Fruit fly (Drosophila melanogaster) whole organism, embryonic: Measurements from ENCODE around the gene Pop2.

Experiments
- ATbp ChIP-seq: fragments of 200-800 bp; sonication (Bioruptor generic); optimal IDR thresholded peaks from 2 replicates; lab custom pipeline; 2017; ENCODE audit warnings: missing biosample characterization, mild to moderate bottlenecking, missing genetic modification characterization, missing genetic modification reagents
- CG10543 ChIP-seq: fragments of 200-800 bp; sonication (Bioruptor generic); optimal IDR thresholded peaks from 3 replicates; lab custom pipeline; 2017; ENCODE audit warnings: missing biosample characterization, mild to moderate bottlenecking, missing genetic modification characterization, moderate library complexity
- CG10565 ChIP-seq: fragments of 200-800 bp; sonication (Bioruptor generic); optimal IDR thresholded peaks from 3 replicates; lab custom pipeline; 2016; ENCODE audit warnings: missing biosample characterization, mild to moderate bottlenecking, missing genetic modification characterization
- CG10959 ChIP-seq: fragments of 200-800 bp; sonication (Bioruptor generic); IDR thresholded peaks from 2 replicates; pipeline ENCODE4 v1.3.6; 2022; ENCODE audit warnings: missing biosample characterization, missing genetic modification characterization
- CG11085 ChIP-seq: fragments of 200-800 bp; sonication (Bioruptor generic); IDR thresholded peaks from 2 replicates; pipeline ENCODE4 v1.3.6; 2022; ENCODE audit warnings: missing biosample characterization, missing genetic modification characterization
- CG12104 ChIP-seq: fragments of 200-800 bp; sonication (Bioruptor generic); optimal IDR thresholded peaks from 3 replicates; lab custom pipeline; 2016; ENCODE audit warnings: missing biosample characterization, missing genetic modification characterization
- CG14860 ChIP-seq: fragments of 200-800 bp; sonication (Bioruptor generic); IDR thresholded peaks from 3 replicates; pipeline ENCODE4 v1.3.6; 2022; ENCODE audit warnings: missing biosample characterization, missing genetic modification characterization; ENCODE audit not compliant: partially characterized antibody
- CG1603 ChIP-seq: fragments of 200-800 bp; sonication (Bioruptor generic); optimal IDR thresholded peaks from 2 replicates; lab custom pipeline; 2019; ENCODE audit warnings: missing biosample characterization, mild to moderate bottlenecking, missing genetic modification characterization, moderate library complexity
- CG17359 ChIP-seq: fragments of 200-800 bp; sonication (Bioruptor generic); optimal IDR thresholded peaks from 3 replicates; lab custom pipeline; 2018; ENCODE audit warnings: missing biosample characterization, mild to moderate bottlenecking, missing genetic modification characterization, moderate library complexity
- CG2875 ChIP-seq: fragments of 200-800 bp; sonication (Bioruptor generic); optimal IDR thresholded peaks from 2 replicates; lab custom pipeline; 2017; ENCODE audit warnings: missing biosample characterization, mild to moderate bottlenecking, missing genetic modification characterization, missing genetic modification reagents
- CG3281 ChIP-seq: fragments of 200-800 bp; sonication (Bioruptor generic); optimal IDR thresholded peaks from 3 replicates; lab custom pipeline; 2017; ENCODE audit warnings: missing biosample characterization, mild to moderate bottlenecking, missing genetic modification characterization
- CG3407 ChIP-seq: fragments of 200-800 bp; sonication (Bioruptor generic); optimal IDR thresholded peaks from 2 replicates; lab custom pipeline; 2018; ENCODE audit warnings: missing biosample characterization, mild to moderate bottlenecking, missing genetic modification characterization
- CG34422 ChIP-seq: fragments of 200-800 bp; sonication (Bioruptor generic); IDR thresholded peaks from 3 replicates; pipeline ENCODE4 v1.3.6; 2022; ENCODE audit warnings: missing biosample characterization, missing genetic modification characterization
- CG4328 ChIP-seq: fragments of 200-800 bp; sonication (Bioruptor generic); optimal IDR thresholded peaks from 3 replicates; lab custom pipeline; 2017; ENCODE audit warnings: missing biosample characterization, missing genetic modification reagents, missing genetic modification characterization
- CG4707 ChIP-seq: fragments of 200-800 bp; sonication (Bioruptor generic); optimal IDR thresholded peaks from 2 replicates; lab custom pipeline; 2018; ENCODE audit warnings: missing biosample characterization, mild to moderate bottlenecking, missing genetic modification characterization, moderate library complexity
- CG5953 ChIP-seq: fragments of 200-800 bp; sonication (Bioruptor generic); IDR thresholded peaks from 2 replicates; pipeline ENCODE4 v1.3.6; 2022; ENCODE audit warnings: missing biosample characterization, missing genetic modification characterization
- CG7987 ChIP-seq: fragments of 200-800 bp; sonication (Bioruptor generic); optimal IDR thresholded peaks from 2 replicates; lab custom pipeline; 2018; ENCODE audit warnings: missing biosample characterization, mild to moderate bottlenecking, missing genetic modification characterization, moderate library complexity
- CG8765 ChIP-seq: fragments of 200-800 bp; sonication (Bioruptor generic); IDR thresholded peaks from 2 replicates; pipeline ENCODE4 v1.3.6; 2022; ENCODE audit warnings: missing biosample characterization, missing genetic modification characterization
- CG9817 ChIP-seq: fragments of 200-800 bp; sonication (Bioruptor generic); optimal IDR thresholded peaks from 2 replicates; lab custom pipeline; 2018; ENCODE audit warnings: missing biosample characterization, mild to moderate bottlenecking, missing genetic modification characterization, moderate library complexity
- CrebB ChIP-seq: fragments of 200-800 bp; sonication (Bioruptor generic); optimal IDR thresholded peaks from 3 replicates; lab custom pipeline; 2018; ENCODE audit warnings: missing biosample characterization, mild to moderate bottlenecking, missing genetic modification characterization
- Dip3 ChIP-seq: fragments of 200-800 bp; sonication (Bioruptor generic); optimal IDR thresholded peaks from 3 replicates; lab custom pipeline; 2016; ENCODE audit warnings: missing biosample characterization, missing genetic modification characterization
- H2.0 ChIP-seq: fragments of 200-800 bp; sonication (Bioruptor generic); IDR thresholded peaks from 2 replicates; pipeline ENCODE4 v1.3.6; 2022; ENCODE audit warnings: missing biosample characterization, missing genetic modification characterization
- HLH3B ChIP-seq: fragments of 200-800 bp; sonication (Bioruptor generic); IDR thresholded peaks from 2 replicates; pipeline ENCODE4 v1.3.6; 2022; ENCODE audit warnings: missing biosample characterization, missing genetic modification characterization
- HLH4C ChIP-seq: fragments of 200-800 bp; sonication (Bioruptor generic); IDR thresholded peaks from 3 replicates; pipeline ENCODE4 v1.3.6; 2022; ENCODE audit warnings: missing biosample characterization, missing genetic modification characterization; ENCODE audit not compliant: partially characterized antibody
- Ravus ChIP-seq: fragments of 200-800 bp; sonication (Bioruptor generic); IDR thresholded peaks from 2 replicates; pipeline ENCODE4 v1.3.6; 2022; ENCODE audit warnings: missing biosample characterization, missing genetic modification characterization
- Rfx ChIP-seq: fragments of 200-800 bp; sonication (Bioruptor generic); IDR thresholded peaks from 2 replicates; pipeline ENCODE4 v1.3.6; 2022; ENCODE audit warnings: missing biosample characterization, missing genetic modification characterization
- Side ChIP-seq: fragments of 200-800 bp; sonication (Bioruptor generic); optimal IDR thresholded peaks from 2 replicates; lab custom pipeline; 2016; ENCODE audit warnings: missing biosample characterization, missing genetic modification characterization
- ab ChIP-seq: fragments of 200-800 bp; sonication (Bioruptor generic); optimal IDR thresholded peaks from 2 replicates; lab custom pipeline; 2016; ENCODE audit warnings: missing biosample characterization, missing genetic modification characterization
- ara ChIP-seq: fragments of 200-800 bp; sonication (Bioruptor generic); IDR thresholded peaks from 2 replicates; pipeline ENCODE4 v1.3.6; 2022; ENCODE audit warnings: missing biosample characterization, missing genetic modification characterization
- bsh ChIP-seq, 2 experiments: fragments of 200-800 bp; sonication (Bioruptor generic); optimal IDR thresholded peaks; 2 replicates each; lab custom pipeline; 2017 to 2018; ENCODE audit warnings: mild to moderate bottlenecking in 2 of 2, missing biosample characterization in 2 of 2, missing genetic modification characterization in 2 of 2, moderate library complexity in 1 of 2
- btn ChIP-seq: fragments of 200-800 bp; sonication (Bioruptor generic); optimal IDR thresholded peaks from 2 replicates; lab custom pipeline; 2016; ENCODE audit warnings: missing biosample characterization, missing genetic modification characterization
- cg ChIP-seq: fragments of 200-800 bp; sonication (Bioruptor generic); optimal IDR thresholded peaks from 3 replicates; lab custom pipeline; 2019; ENCODE audit warnings: missing biosample characterization, mild to moderate bottlenecking, missing genetic modification characterization, moderate library complexity
- ci ChIP-seq: fragments of 200-800 bp; sonication (Bioruptor generic); IDR thresholded peaks from 3 replicates; pipeline ENCODE4 v1.3.6; 2022; ENCODE audit warnings: missing biosample characterization, missing genetic modification characterization
- corto ChIP-seq: fragments of 200-800 bp; sonication (Bioruptor generic); optimal IDR thresholded peaks from 2 replicates; lab custom pipeline; 2016; ENCODE audit warnings: missing biosample characterization, mild to moderate bottlenecking, missing genetic modification characterization, moderate library complexity
- dpn ChIP-seq, 2 experiments: fragments of 200-800 bp; sonication (Bioruptor generic); optimal IDR thresholded peaks; 3 replicates each; lab custom pipeline; 2016; ENCODE audit warnings: missing biosample characterization in 2 of 2, missing genetic modification characterization in 2 of 2
- fru ChIP-seq: fragments of >200 bp; optimal IDR thresholded peaks from 2 replicates; lab custom pipeline; 2017
- ind ChIP-seq: fragments of 200-800 bp; sonication (Bioruptor generic); optimal IDR thresholded peaks from 3 replicates; lab custom pipeline; 2016; ENCODE audit warnings: missing biosample characterization, missing genetic modification characterization
- jing ChIP-seq: fragments of 200-800 bp; sonication (Bioruptor generic); optimal IDR thresholded peaks from 2 replicates; lab custom pipeline; 2018; ENCODE audit warnings: missing biosample characterization, mild to moderate bottlenecking, missing genetic modification characterization
- jumu ChIP-seq: fragments of 200-800 bp; sonication (Bioruptor generic); optimal IDR thresholded peaks from 3 replicates; lab custom pipeline; 2016; ENCODE audit warnings: missing biosample characterization, missing genetic modification characterization
- ken ChIP-seq: fragments of 200-800 bp; sonication (Bioruptor generic); IDR thresholded peaks from 3 replicates; pipeline ENCODE4 v1.3.6; 2022; ENCODE audit warnings: missing biosample characterization, missing genetic modification characterization
- lbe ChIP-seq: fragments of 200-800 bp; sonication (Bioruptor generic); optimal IDR thresholded peaks from 2 replicates; lab custom pipeline; 2016; ENCODE audit warnings: missing biosample characterization, mild to moderate bottlenecking, missing genetic modification characterization
- lola ChIP-seq, 3 experiments: fragments of >200 bp in 2 of 3; fragments of 200-800 bp in 1 of 3; sonication (Bioruptor generic) in 1 of 3; optimal IDR thresholded peaks; 2 replicates each; lab custom pipeline; 2017 to 2019; ENCODE audit warnings: missing biosample characterization in 3 of 3, missing genetic modification characterization in 3 of 3, mild to moderate bottlenecking in 1 of 3, moderate library complexity in 1 of 3
- mld ChIP-seq: fragments of 200-800 bp; sonication (Bioruptor generic); IDR thresholded peaks from 3 replicates; pipeline ENCODE4 v1.3.6; 2022; ENCODE audit warnings: missing biosample characterization, missing genetic modification characterization; ENCODE audit not compliant: partially characterized antibody
- peb ChIP-seq: fragments of 200-800 bp; sonication (Bioruptor generic); IDR thresholded peaks from 2 replicates; pipeline ENCODE4 v1.3.6; 2022; ENCODE audit warnings: missing biosample characterization, missing genetic modification characterization
- run ChIP-seq: fragments of 200-800 bp; sonication (Bioruptor generic); optimal IDR thresholded peaks from 3 replicates; lab custom pipeline; 2018; ENCODE audit warnings: missing biosample characterization, mild to moderate bottlenecking, missing genetic modification characterization
- sd ChIP-seq: fragments of 200-800 bp; sonication (Bioruptor generic); optimal IDR thresholded peaks from 3 replicates; lab custom pipeline; 2018; ENCODE audit warnings: missing biosample characterization, mild to moderate bottlenecking, missing genetic modification characterization, moderate library complexity
- slbo ChIP-seq: fragments of 200-800 bp; sonication (Bioruptor generic); IDR thresholded peaks from 2 replicates; pipeline ENCODE4 v1.3.6; 2022; ENCODE audit warnings: missing biosample characterization, missing genetic modification characterization
- tin ChIP-seq: fragments of 200-800 bp; sonication (Bioruptor generic); optimal IDR thresholded peaks from 3 replicates; lab custom pipeline; 2016; ENCODE audit warnings: missing biosample characterization, missing genetic modification characterization
- toy ChIP-seq: fragments of 200-800 bp; sonication (Bioruptor generic); IDR thresholded peaks from 2 replicates; pipeline ENCODE4 v1.3.6; 2022; ENCODE audit warnings: missing biosample characterization, missing genetic modification characterization
- trh ChIP-seq: fragments of 200-800 bp; sonication (Bioruptor generic); optimal IDR thresholded peaks from 2 replicates; lab custom pipeline; 2016; ENCODE audit warnings: missing biosample characterization, missing genetic modification characterization
- vvl ChIP-seq: fragments of 200-800 bp; sonication (Bioruptor generic); IDR thresholded peaks from 2 replicates; pipeline ENCODE4 v1.3.6; 2022; ENCODE audit warnings: missing biosample characterization, missing genetic modification characterization
- zen2 ChIP-seq: fragments of 200-800 bp; sonication (Bioruptor generic); IDR thresholded peaks from 3 replicates; pipeline ENCODE4 v1.3.6; 2022; ENCODE audit warnings: missing biosample characterization, missing genetic modification characterization; ENCODE audit not compliant: partially characterized antibody

Gene Pop2

DNA sequence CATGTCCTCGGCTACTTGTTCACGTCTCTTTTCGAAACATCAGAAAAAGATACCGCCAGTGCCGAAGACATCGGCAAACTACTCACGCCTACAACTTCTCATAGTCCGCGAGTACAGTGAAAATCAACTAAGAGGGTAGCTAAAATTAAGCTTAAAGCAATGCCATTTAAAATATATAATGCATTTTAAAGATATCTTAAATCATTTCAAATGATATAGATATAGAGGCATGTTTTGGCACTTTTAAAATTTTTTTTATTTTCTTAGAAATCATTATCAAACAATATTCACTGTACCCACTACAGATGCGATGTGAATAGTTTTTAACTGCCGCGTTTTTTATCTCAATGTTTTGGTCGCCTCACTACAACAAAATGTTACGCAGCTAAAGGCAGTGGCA lies 47.9 kb upstream of the Pop2 start (continued):
- no peak for TF ChIP-seq ken (GFP tag; lab: Robert Waterston, UW)
- TF ChIP-seq CG17359 (tag; lab: Kevin White, UChicago) = peak; percentile 20
- TF ChIP-seq ab (GFP tag; lab: Kevin White, UChicago) = no peak
- TF ChIP-seq cg (GFP tag; lab: Kevin White, UChicago) = no peak
- TF ChIP-seq slbo (GFP tag; lab: Robert Waterston, UW) = peak; percentile 65
- TF ChIP-seq vvl (GFP tag; lab: Robert Waterston, UW) = peak; percentile 61
- TF ChIP-seq run (tag; lab: Kevin White, UChicago) = no peak
- TF ChIP-seq CG3281 (GFP tag; lab: Kevin White, UChicago) = peak; percentile 25
- TF ChIP-seq ind (GFP tag; lab: Kevin White, UChicago) = peak; percentile 26
- no peak for TF ChIP-seq CG4328 (GFP tag; lab: Kevin White, UChicago)
- TF ChIP-seq btn (GFP tag; lab: Kevin White, UChicago) = no peak
- no peak for TF ChIP-seq CG12104
- TF ChIP-seq CG10959 = no peak
- peak in 1 of 2 experiments; percentile 2 for TF ChIP-seq dpn (GFP tag; optimal IDR thresholded peaks at IDR 0.05; lab: Kevin White, UChicago)
- TF ChIP-seq CG8765 = no peak
- no peak for TF ChIP-seq zen2
- TF ChIP-seq tin (GFP tag; lab: Kevin White, UChicago) = no peak
- peak; percentile 61 for TF ChIP-seq Rfx (GFP tag; lab: Robert Waterston, UW)
- TF ChIP-seq trh (GFP tag; lab: Kevin White, UChicago) = no peak
- no peak; the same call in 1 of the 2 replicates for TF ChIP-seq ara
- TF ChIP-seq sd = no peak
- TF ChIP-seq mld = no peak
- no peak for TF ChIP-seq peb
- no peak for TF ChIP-seq Dip3
- no peak for TF ChIP-seq corto
- no peak for TF ChIP-seq lbe (GFP tag; lab: Kevin White, UChicago)
- TF ChIP-seq CG4707 = no peak
- TF ChIP-seq CG10565 (GFP tag; lab: Kevin White, UChicago) = no peak
- no peak for TF ChIP-seq toy (GFP tag; lab: Robert Waterston, UW)
- no peak for TF ChIP-seq H2.0 (GFP tag; lab: Robert Waterston, UW)
- peak; percentile 60; the same call in 2 of the 3 replicates for TF ChIP-seq CG34422
- no peak for TF ChIP-seq Ravus (GFP tag; lab: Robert Waterston, UW)
- no peak for TF ChIP-seq CG2875 (GFP tag; lab: Kevin White, UChicago)
- TF ChIP-seq bsh (GFP tag; optimal IDR thresholded peaks at IDR 0.05; lab: Kevin White, UChicago) = peak in 1 of 2 experiments; percentile 15
- no peak for TF ChIP-seq HLH4C (GFP tag; lab: Robert Waterston, UW)
- TF ChIP-seq CG9817 = peak; percentile 37
- no peak for TF ChIP-seq Side (GFP tag; lab: Kevin White, UChicago)
- no peak for TF ChIP-seq jumu (GFP tag; lab: Kevin White, UChicago)
- TF ChIP-seq ATbp (GFP tag; lab: Kevin White, UChicago) = peak; percentile 11
- TF ChIP-seq CG3407 (GFP tag; lab: Kevin White, UChicago) = no peak
- TF ChIP-seq CrebB (tag; lab: Kevin White, UChicago) = no peak
- TF ChIP-seq HLH3B (GFP tag; lab: Robert Waterston, UW) = peak; percentile 48; the same call in 1 of the 2 replicates
- TF ChIP-seq jing = no peak
- no peak for TF ChIP-seq CG11085 (GFP tag; lab: Robert Waterston, UW)
- TF ChIP-seq ci (GFP tag; lab: Robert Waterston, UW) = no peak
- no peak for TF ChIP-seq CG7987 (GFP tag; lab: Kevin White, UChicago)
- TF ChIP-seq CG10543 (GFP tag; lab: Kevin White, UChicago) = no peak
- no peak for TF ChIP-seq CG14860 (GFP tag; lab: Robert Waterston, UW)
- no peak for TF ChIP-seq CG1603 (tag; lab: Kevin White, UChicago)
- no peak for TF ChIP-seq lola (GFP tag; optimal IDR thresholded peaks at IDR 0.05; lab: Kevin White, UChicago)
- TF ChIP-seq CG5953 (GFP tag; lab: Robert Waterston, UW) = no peak
- TF ChIP-seq fru = no peak
